Worm (Caenorhabditis elegans) whole organism, early embryonic: ENCODE results near the gene Y97E10AR.4.
A peak's percentile ranks its signal among the peaks of the same experiment; 100 is the strongest.

Experiments used
- B0310.2 ChIP-seq: sonication (generic microtip); optimal IDR thresholded peaks from 2 replicates; lab custom pipeline; 2016; ENCODE audit warnings: mild to moderate bottlenecking, missing genetic modification characterization, missing compliant biosample characterization
- F13C5.2 ChIP-seq: sonication (generic microtip); optimal IDR thresholded peaks from 2 replicates; lab custom pipeline; 2017; ENCODE audit warnings: mild to moderate bottlenecking, missing genetic modification characterization, inconsistent platforms, missing compliant biosample characterization
- aly-1 ChIP-seq: sonication (generic microtip); optimal IDR thresholded peaks from 2 replicates; lab custom pipeline; 2016; ENCODE audit warnings: missing genetic modification characterization, missing compliant biosample characterization
- ama-1 ChIP-seq: fragments of 150-350 bp; optimal IDR thresholded peaks from 2 replicates; lab custom pipeline; 2014
- ceh-13 ChIP-seq: fragments of 200-800 bp; sonication (Bioruptor generic); optimal IDR thresholded peaks from 2 replicates; lab custom pipeline; 2018; ENCODE audit warnings: mild to moderate bottlenecking, missing genetic modification characterization, missing compliant biosample characterization
- ceh-36 ChIP-seq: sonication (generic microtip); optimal IDR thresholded peaks from 2 replicates; lab custom pipeline; 2016; ENCODE audit warnings: missing genetic modification characterization, inconsistent platforms, missing compliant biosample characterization
- ets-7 ChIP-seq: sonication (generic microtip); optimal IDR thresholded peaks from 2 replicates; lab custom pipeline; 2016; ENCODE audit warnings: missing genotype, missing genetic modification characterization, missing compliant biosample characterization
- flt-1 ChIP-seq: fragments of 200-800 bp; sonication (Bioruptor generic); IDR thresholded peaks from 2 replicates; pipeline ENCODE4 v1.3.6; 2022; ENCODE audit warnings: missing genetic modification characterization, missing compliant biosample characterization
- hmbx-1 ChIP-seq: sonication (generic microtip); optimal IDR thresholded peaks from 2 replicates; lab custom pipeline; 2016; ENCODE audit warnings: mild to moderate bottlenecking, missing genetic modification characterization, missing compliant biosample characterization
- hmg-4 ChIP-seq: fragments of 200-800 bp; sonication (Bioruptor generic); optimal IDR thresholded peaks from 2 replicates; lab custom pipeline; 2018; ENCODE audit warnings: mild to moderate bottlenecking, missing genetic modification characterization, missing compliant biosample characterization
- hnd-1 ChIP-seq: sonication (generic microtip); optimal IDR thresholded peaks from 2 replicates; lab custom pipeline; 2016; ENCODE audit warnings: missing genetic modification characterization, missing compliant biosample characterization
- pes-1 ChIP-seq: fragments of 200-800 bp; sonication (Bioruptor generic); IDR thresholded peaks from 2 replicates; pipeline ENCODE4 v1.3.6; 2022; ENCODE audit warnings: missing genetic modification reagents, missing genetic modification characterization, missing compliant biosample characterization
- scrt-1 ChIP-seq: fragments of 200-800 bp; sonication (Bioruptor generic); IDR thresholded peaks from 2 replicates; pipeline ENCODE4 v1.3.6; 2022; ENCODE audit warnings: missing genetic modification characterization, missing compliant biosample characterization
- sea-1 ChIP-seq: fragments of 200-800 bp; sonication (Bioruptor generic); conservative IDR thresholded peaks from 2 replicates; pipeline ENCODE4 v1.3.6; 2022; ENCODE audit warnings: missing genetic modification characterization, missing compliant biosample characterization
- tbx-11 ChIP-seq: fragments of 200-800 bp; sonication (Bioruptor generic); IDR thresholded peaks from 2 replicates; pipeline ENCODE4 v1.3.6; 2022; ENCODE audit warnings: missing genetic modification characterization, missing compliant biosample characterization
- tbx-37 ChIP-seq: fragments of 200-800 bp; sonication (Bioruptor generic); conservative IDR thresholded peaks from 2 replicates; pipeline ENCODE4 v1.3.6; 2022; ENCODE audit warnings: missing genetic modification reagents, missing genetic modification characterization, missing compliant biosample characterization
- tra-4 ChIP-seq: sonication (generic microtip); optimal IDR thresholded peaks from 2 replicates; lab custom pipeline; 2017; ENCODE audit warnings: missing genetic modification characterization, missing compliant biosample characterization

The Y97E10AR.4 gene

ce11 chrV:8046706-8047105 is 36.7 kb upstream of the Y97E10AR.4 start, which contains the start of gene ZC513.3:
Gene ZC513.3 (plus strand): TSS chrV:8047006.
- TF ChIP-seq sea-1 (GFP tag; lab: Robert Waterston, UW), result no peak
- no peak for TF ChIP-seq B0310.2 (tag; lab: Kevin White, UChicago)
- no peak for TF ChIP-seq ceh-36
- no peak for TF ChIP-seq ama-1 (lab: Kevin White, UChicago)
- TF ChIP-seq hmg-4 (GFP tag; lab: Kevin White, UChicago), result no peak
- TF ChIP-seq tbx-11 (GFP tag; lab: Robert Waterston, UW), result no peak
- TF ChIP-seq tbx-37 (GFP tag; lab: Robert Waterston, UW), result no peak
- TF ChIP-seq ets-7 (tag; lab: Kevin White, UChicago), result no peak
- TF ChIP-seq aly-1, result no peak
- TF ChIP-seq hnd-1 (tag; lab: Kevin White, UChicago), result no peak
- no peak for TF ChIP-seq F13C5.2 (tag; lab: Kevin White, UChicago)
- no peak for TF ChIP-seq flt-1 (GFP tag; lab: Robert Waterston, UW)
- no peak for TF ChIP-seq pes-1
- TF ChIP-seq scrt-1 (GFP tag; lab: Robert Waterston, UW), result no peak

ce11 chrV:8044957-8045356 is 34.9 kb upstream of the Y97E10AR.4 start:
- TF ChIP-seq scrt-1 (GFP tag; lab: Robert Waterston, UW) (no peak), hmg-4 (GFP tag; lab: Kevin White, UChicago) (peak; percentile 33)

ce11 chrV:8043664-8044063 is 33.6 kb upstream of the Y97E10AR.4 start:
- no peak for TF ChIP-seq hnd-1 (tag; lab: Kevin White, UChicago)

- TF ChIP-seq F13C5.2 (tag; lab: Kevin White, UChicago), result no peak
- TF ChIP-seq flt-1 (GFP tag; lab: Robert Waterston, UW), result no peak
- TF ChIP-seq scrt-1 (GFP tag; lab: Robert Waterston, UW), result no peak
- TF ChIP-seq aly-1, result no peak
- no peak for TF ChIP-seq ama-1 (lab: Kevin White, UChicago)
- no peak for TF ChIP-seq ets-7 (tag; lab: Kevin White, UChicago)
- TF ChIP-seq ceh-36, result no peak
- no peak for TF ChIP-seq sea-1 (GFP tag; lab: Robert Waterston, UW)
- TF ChIP-seq hmg-4 (GFP tag; lab: Kevin White, UChicago), result no peak
- TF ChIP-seq tbx-37 (GFP tag; lab: Robert Waterston, UW), result no peak
- no peak for TF ChIP-seq tbx-11 (GFP tag; lab: Robert Waterston, UW)
These were observed 31.4 kb upstream of the Y97E10AR.4 start for ce11 chrV:8041336-8041868.

- TF ChIP-seq hmbx-1 (tag; lab: Kevin White, UChicago) (no peak), aly-1 (no peak), ceh-36 (peak; percentile 2), ama-1 (lab: Kevin White, UChicago) (peak; percentile 82), hmg-4 (GFP tag; lab: Kevin White, UChicago) (peak; percentile 3)
These were observed 30.4 kb upstream of the Y97E10AR.4 start for ce11 chrV:8040247-8041084.

- TF ChIP-seq hmg-4 (GFP tag; lab: Kevin White, UChicago) (no peak), scrt-1 (GFP tag; lab: Robert Waterston, UW) (no peak), pes-1 (no peak), ama-1 (lab: Kevin White, UChicago) (peak; percentile 57), tbx-11 (GFP tag; lab: Robert Waterston, UW) (no peak), ets-7 (tag; lab: Kevin White, UChicago) (no peak), tbx-37 (GFP tag; lab: Robert Waterston, UW) (no peak), sea-1 (GFP tag; lab: Robert Waterston, UW) (0 out of 2 replicates have a peak, but pooled peaks have one; percentile 28), hnd-1 (tag; lab: Kevin White, UChicago) (no peak)
These were observed 29.6 kb upstream of the Y97E10AR.4 start for ce11 chrV:8039606-8040005.

- TF ChIP-seq B0310.2 (tag; lab: Kevin White, UChicago) (peak; percentile 41), ama-1 (lab: Kevin White, UChicago) (peak; percentile 62), flt-1 (GFP tag; lab: Robert Waterston, UW) (peak; percentile 13; the same call in 1 of the 2 replicates), ceh-13 (GFP tag; lab: Kevin White, UChicago) (no peak), hmbx-1 (tag; lab: Kevin White, UChicago) (no peak), scrt-1 (GFP tag; lab: Robert Waterston, UW) (no peak)
These were observed 29.1 kb upstream of the Y97E10AR.4 start for ce11 chrV:8039085-8039525.

- TF ChIP-seq ets-7 (tag; lab: Kevin White, UChicago), result no peak
- TF ChIP-seq hmg-4 (GFP tag; lab: Kevin White, UChicago), result no peak
- TF ChIP-seq tbx-37 (GFP tag; lab: Robert Waterston, UW), result no peak
- TF ChIP-seq hmbx-1 (tag; lab: Kevin White, UChicago), result no peak
- no peak for TF ChIP-seq tra-4
- TF ChIP-seq sea-1 (GFP tag; lab: Robert Waterston, UW), result no peak
- no peak for TF ChIP-seq B0310.2 (tag; lab: Kevin White, UChicago)
- TF ChIP-seq flt-1 (GFP tag; lab: Robert Waterston, UW), result no peak
- no peak for TF ChIP-seq F13C5.2 (tag; lab: Kevin White, UChicago)
- no peak for TF ChIP-seq ceh-36
- no peak for TF ChIP-seq aly-1
- no peak for TF ChIP-seq ama-1 (lab: Kevin White, UChicago)
- no peak for TF ChIP-seq scrt-1 (GFP tag; lab: Robert Waterston, UW)
These were observed 25.9 kb upstream of the Y97E10AR.4 start, which contains the start of gene ZC513.14 for ce11 chrV:8035947-8036346. Gene ZC513.14 (minus strand): TSS chrV:8036047.
